Worm (Caenorhabditis elegans): ENCODE measurements around the gene slc-25A21.

The slc-25A21 gene

ce11 chrX:16153744-16154143, 35.9 kb upstream of the slc-25A21 start:
- TF ChIP-seq nhr-80 (tag; optimal IDR thresholded peaks at IDR 0.05) (peak; percentile 65), let-607 (tag; optimal IDR thresholded peaks at IDR 0.05) (peak; percentile 55 to 64), let-526 (GFP tag; IDR thresholded peaks at IDR 0.05) (no peak)

ce11 chrX:16155216-16155991, 34.3 kb upstream of the slc-25A21 start:
- TF ChIP-seq Y53F4B.3 (GFP tag; IDR thresholded peaks at IDR 0.05) (no peak), ceh-27 (GFP tag; optimal IDR thresholded peaks at IDR 0.05) (no peak), ama-1 (optimal IDR thresholded peaks at IDR 0.05) (no peak), ama-1 (GFP tag; optimal IDR thresholded peaks at IDR 0.05) (no peak), zim-3 (tag; optimal IDR thresholded peaks at IDR 0.05) (no peak), lin-35 (GFP tag; optimal IDR thresholded peaks at IDR 0.05) (no peak), cebp-2 (GFP tag; IDR thresholded peaks at IDR 0.05) (peak; percentile 16; the same call in 1 of the 2 replicates), zfh-2 (GFP tag; conservative IDR thresholded peaks at IDR 0.05) (peak; percentile 67), somi-1 (GFP tag; optimal IDR thresholded peaks at IDR 0.05) (no peak), F52B5.7 (tag; optimal IDR thresholded peaks at IDR 0.05) (no peak), F55B11.4 (tag; optimal IDR thresholded peaks at IDR 0.05; ENCODE audit: borderline replicate concordance, insufficient read depth) (no peak), Y95B8A.8 (GFP tag; IDR thresholded peaks at IDR 0.05) (no peak)

ce11 chrX:16156891-16157290, 32.8 kb upstream of the slc-25A21 start:
- TF ChIP-seq B0261.1 (tag; optimal IDR thresholded peaks at IDR 0.05) (no peak), snpc-4 (GFP tag; optimal IDR thresholded peaks at IDR 0.05) (no peak), snpc-4 (tag; optimal IDR thresholded peaks at IDR 0.05) (no peak), unc-130 (GFP tag; optimal IDR thresholded peaks at IDR 0.05) (no peak), chd-7 (tag; optimal IDR thresholded peaks at IDR 0.05) (no peak), madf-10 (tag; optimal IDR thresholded peaks at IDR 0.05) (no peak), ccch-3 (GFP tag; optimal IDR thresholded peaks at IDR 0.05) (no peak), sea-2 (GFP tag; IDR thresholded peaks at IDR 0.05) (no peak), attf-5 (GFP tag; optimal IDR thresholded peaks at IDR 0.05) (no peak), cebp-1 (GFP tag; IDR thresholded peaks at IDR 0.05) (no peak), cebp-1 (tag; optimal IDR thresholded peaks at IDR 0.05) (peak; percentile 10), lin-35 (GFP tag; optimal IDR thresholded peaks at IDR 0.05) (no peak), pbrm-1 (GFP tag; IDR thresholded peaks at IDR 0.05) (no peak), ztf-18 (tag; optimal IDR thresholded peaks at IDR 0.05) (no peak), snpc-1.3 (tag; optimal IDR thresholded peaks at IDR 0.05; ENCODE audit: insufficient read depth) (no peak), attf-6 (GFP tag; IDR thresholded peaks at IDR 0.05) (no peak), F57C9.4 (tag; optimal IDR thresholded peaks at IDR 0.05) (no peak), B0336.3 (GFP tag; IDR thresholded peaks at IDR 0.05) (no peak), sdz-38 (tag; optimal IDR thresholded peaks at IDR 0.05) (no peak), unc-62 (GFP tag; optimal IDR thresholded peaks at IDR 0.05) (no peak), tbx-9 (tag; optimal IDR thresholded peaks at IDR 0.05; ENCODE audit: borderline replicate concordance) (no peak), lin-54 (GFP tag; optimal IDR thresholded peaks at IDR 0.05) (no peak), nfyb-1 (GFP tag; IDR thresholded peaks at IDR 0.05) (no peak), gei-17 (GFP tag; optimal IDR thresholded peaks at IDR 0.05) (no peak), mcd-1 (GFP tag; IDR thresholded peaks at IDR 0.05) (0 out of 2 replicates have a peak, but pooled peaks have one; percentile 10), akir-1 (GFP tag; optimal IDR thresholded peaks at IDR 0.05) (no peak), nhr-80 (tag; optimal IDR thresholded peaks at IDR 0.05) (peak; percentile 43), zfh-2 (GFP tag; conservative IDR thresholded peaks at IDR 0.05) (peak; percentile 51)
